Worm (Caenorhabditis elegans) whole organism, midembryonic: ENCODE measurements around the gene natb-1.

ENCODE experiments used
- T22C8.4 ChIP-seq: fragments of 200-800 bp; sonication (Bioruptor generic); IDR thresholded peaks from 2 replicates; pipeline ENCODE4 v1.3.6; 2022; ENCODE audit warnings: missing genetic modification characterization, missing compliant biosample characterization
- cog-1 ChIP-seq: sonication (generic microtip); optimal IDR thresholded peaks from 2 replicates; lab custom pipeline; 2016; ENCODE audit warnings: missing genetic modification characterization, missing compliant biosample characterization
- flt-1 ChIP-seq: fragments of 200-800 bp; sonication (Bioruptor generic); IDR thresholded peaks from 2 replicates; pipeline ENCODE4 v1.3.6; 2022; ENCODE audit warnings: missing genetic modification characterization, missing compliant biosample characterization
- klf-2 ChIP-seq: fragments of 200-800 bp; sonication (Bioruptor generic); conservative IDR thresholded peaks from 2 replicates; pipeline ENCODE4 v1.3.6; 2022; ENCODE audit warnings: missing genetic modification reagents, missing genetic modification characterization, missing compliant biosample characterization
- med-1 ChIP-seq: sonication (generic microtip); optimal IDR thresholded peaks from 2 replicates; lab custom pipeline; 2017; ENCODE audit warnings: missing genetic modification characterization, mild to moderate bottlenecking, missing compliant biosample characterization, antibody characterized with exemption, missing genetic modification reagents; ENCODE audit not compliant: insufficient read depth
- ref-1 ChIP-seq: fragments of 200-800 bp; sonication (Bioruptor generic); conservative IDR thresholded peaks from 2 replicates; pipeline ENCODE4 v1.3.6; 2022; ENCODE audit warnings: missing genetic modification reagents, missing genetic modification characterization, missing compliant biosample characterization
- tab-1 ChIP-seq: fragments of 200-800 bp; sonication (Bioruptor generic); IDR thresholded peaks from 2 replicates; pipeline ENCODE4 v1.3.6; 2022; ENCODE audit warnings: missing genetic modification characterization, missing compliant biosample characterization
- ztf-23 ChIP-seq: fragments of 200-800 bp; sonication (Bioruptor generic); IDR thresholded peaks from 2 replicates; pipeline ENCODE4 v1.3.6; 2022; ENCODE audit warnings: missing genetic modification reagents, missing genetic modification characterization, missing compliant biosample characterization
- ztf-29 ChIP-seq: fragments of 200-800 bp; sonication (Bioruptor generic); IDR thresholded peaks from 2 replicates; pipeline ENCODE4 v1.3.6; 2022; ENCODE audit warnings: missing genetic modification reagents, missing genetic modification characterization, missing compliant biosample characterization

- no peak for TF ChIP-seq flt-1 (GFP tag; lab: Robert Waterston, UW)
- no peak for TF ChIP-seq ref-1 (GFP tag; lab: Robert Waterston, UW)
- no peak for TF ChIP-seq ztf-23 (GFP tag; lab: Robert Waterston, UW)
- TF ChIP-seq tab-1 (GFP tag; lab: Robert Waterston, UW) = no peak
- TF ChIP-seq med-1 (GFP tag; lab: Kevin White, UChicago) = no peak
- TF ChIP-seq T22C8.4 (GFP tag; lab: Robert Waterston, UW) = no peak
- no peak for TF ChIP-seq cog-1
- no peak for TF ChIP-seq ztf-29 (GFP tag; lab: Robert Waterston, UW)
- TF ChIP-seq klf-2 (GFP tag; lab: Robert Waterston, UW) = no peak
Observed at ce11 chrV:8017924-8018323, 34.7 kb upstream of the natb-1 start.
